Worm (Caenorhabditis elegans) whole organism, midembryonic: ENCODE data around the gene T01B10.5.

Source experiments
- T22C8.4 ChIP-seq: fragments of 200-800 bp; sonication (Bioruptor generic); IDR thresholded peaks from 2 replicates; pipeline ENCODE4 v1.3.6; 2022; ENCODE audit warnings: missing genetic modification characterization, missing compliant biosample characterization
- cog-1 ChIP-seq: sonication (generic microtip); optimal IDR thresholded peaks from 2 replicates; lab custom pipeline; 2016; ENCODE audit warnings: missing genetic modification characterization, missing compliant biosample characterization
- flt-1 ChIP-seq: fragments of 200-800 bp; sonication (Bioruptor generic); IDR thresholded peaks from 2 replicates; pipeline ENCODE4 v1.3.6; 2022; ENCODE audit warnings: missing genetic modification characterization, missing compliant biosample characterization
- med-1 ChIP-seq: sonication (generic microtip); optimal IDR thresholded peaks from 2 replicates; lab custom pipeline; 2017; ENCODE audit warnings: missing genetic modification characterization, mild to moderate bottlenecking, missing compliant biosample characterization, antibody characterized with exemption, missing genetic modification reagents; ENCODE audit not compliant: insufficient read depth
- ref-1 ChIP-seq: fragments of 200-800 bp; sonication (Bioruptor generic); conservative IDR thresholded peaks from 2 replicates; pipeline ENCODE4 v1.3.6; 2022; ENCODE audit warnings: missing genetic modification reagents, missing genetic modification characterization, missing compliant biosample characterization
- tab-1 ChIP-seq: fragments of 200-800 bp; sonication (Bioruptor generic); IDR thresholded peaks from 2 replicates; pipeline ENCODE4 v1.3.6; 2022; ENCODE audit warnings: missing genetic modification characterization, missing compliant biosample characterization
- ztf-29 ChIP-seq: fragments of 200-800 bp; sonication (Bioruptor generic); IDR thresholded peaks from 2 replicates; pipeline ENCODE4 v1.3.6; 2022; ENCODE audit warnings: missing genetic modification reagents, missing genetic modification characterization, missing compliant biosample characterization

- no peak for TF ChIP-seq flt-1
- no peak for TF ChIP-seq ztf-29 (GFP tag; lab: Robert Waterston, UW)
- no peak for TF ChIP-seq cog-1 (tag; lab: Kevin White, UChicago)
- TF ChIP-seq tab-1 (GFP tag; lab: Robert Waterston, UW): no peak
- TF ChIP-seq ref-1 (GFP tag; lab: Robert Waterston, UW): no peak
- TF ChIP-seq med-1 (GFP tag; lab: Kevin White, UChicago): no peak
- no peak for TF ChIP-seq T22C8.4 (GFP tag; lab: Robert Waterston, UW)
Observed at ce11 chrX:8520402-8520801, 25.3 kb downstream of the T01B10.5 start, which contains the start of gene H03E18.2.
